Fruit fly (Drosophila melanogaster) whole organism, embryonic: Measurements from ENCODE around the gene CG31867.
A peak's percentile ranks its signal among the peaks of the same experiment; 100 is the strongest.

ENCODE experiments used
- Abd-B ChIP-seq: fragments of 200-800 bp; sonication (Bioruptor generic); optimal IDR thresholded peaks from 2 replicates; lab custom pipeline; 2018; ENCODE audit warnings: missing biosample characterization, mild to moderate bottlenecking, missing genetic modification characterization, moderate library complexity
- C15 ChIP-seq: fragments of 200-800 bp; sonication (Bioruptor generic); IDR thresholded peaks from 3 replicates; pipeline ENCODE4 v1.3.6; 2022; ENCODE audit warnings: missing biosample characterization, missing genetic modification characterization
- CG10267 ChIP-seq: fragments of 200-800 bp; sonication (Bioruptor generic); optimal IDR thresholded peaks from 2 replicates; lab custom pipeline; 2018; ENCODE audit warnings: missing biosample characterization, mild to moderate bottlenecking, missing genetic modification characterization, moderate library complexity
- CG10959 ChIP-seq: fragments of 200-800 bp; sonication (Bioruptor generic); IDR thresholded peaks from 2 replicates; pipeline ENCODE4 v1.3.6; 2022; ENCODE audit warnings: missing biosample characterization, missing genetic modification characterization
- CG11093 ChIP-seq: fragments of 200-800 bp; sonication (Bioruptor generic); IDR thresholded peaks from 3 replicates; pipeline ENCODE4 v1.3.6; 2022; ENCODE audit warnings: missing biosample characterization, missing genetic modification characterization
- CG11695 ChIP-seq: fragments of 200-800 bp; sonication (Bioruptor generic); IDR thresholded peaks from 3 replicates; pipeline ENCODE4 v1.3.6; 2022; ENCODE audit warnings: missing biosample characterization, missing genetic modification characterization
- CG12155 ChIP-seq: fragments of 200-800 bp; sonication (Bioruptor generic); optimal IDR thresholded peaks from 3 replicates; lab custom pipeline; 2016; ENCODE audit warnings: missing biosample characterization, missing genetic modification characterization
- CG14050 ChIP-seq: fragments of 200-800 bp; sonication (Bioruptor generic); IDR thresholded peaks from 3 replicates; pipeline ENCODE4 v1.3.6; 2022; ENCODE audit warnings: missing biosample characterization, missing genetic modification characterization
- CG14667 ChIP-seq: fragments of 200-800 bp; sonication (Bioruptor generic); IDR thresholded peaks from 2 replicates; pipeline ENCODE4 v1.3.6; 2022; ENCODE audit warnings: missing biosample characterization, missing genetic modification characterization
- CG17385 ChIP-seq: fragments of 200-800 bp; sonication (Bioruptor generic); optimal IDR thresholded peaks from 3 replicates; lab custom pipeline; 2018; ENCODE audit warnings: missing biosample characterization, mild to moderate bottlenecking, missing genetic modification characterization
- CG18011 ChIP-seq: fragments of 200-800 bp; sonication (Bioruptor generic); optimal IDR thresholded peaks from 2 replicates; lab custom pipeline; 2017; ENCODE audit warnings: missing biosample characterization, missing genetic modification characterization, mild to moderate bottlenecking, moderate library complexity, missing genotype
- CG18599 ChIP-seq: fragments of 200-800 bp; sonication (Bioruptor generic); optimal IDR thresholded peaks from 3 replicates; lab custom pipeline; 2017; ENCODE audit warnings: missing biosample characterization, missing genetic modification characterization, mild to moderate bottlenecking, moderate library complexity, missing genetic modification reagents
- CG2129 ChIP-seq: fragments of 200-800 bp; sonication (Bioruptor generic); IDR thresholded peaks from 2 replicates; pipeline ENCODE4 v1.3.6; 2022; ENCODE audit warnings: missing biosample characterization, missing genetic modification characterization; ENCODE audit not compliant: partially characterized antibody
- CG31365 ChIP-seq: fragments of 200-800 bp; sonication (Bioruptor generic); optimal IDR thresholded peaks from 2 replicates; lab custom pipeline; 2018; ENCODE audit warnings: missing biosample characterization, mild to moderate bottlenecking, missing genetic modification characterization
- CG32767 ChIP-seq: fragments of 200-800 bp; sonication (Bioruptor generic); IDR thresholded peaks from 2 replicates; pipeline ENCODE4 v1.3.6; 2022; ENCODE audit warnings: missing biosample characterization, missing genetic modification characterization
- CG4707 ChIP-seq: fragments of 200-800 bp; sonication (Bioruptor generic); optimal IDR thresholded peaks from 2 replicates; lab custom pipeline; 2018; ENCODE audit warnings: missing biosample characterization, mild to moderate bottlenecking, missing genetic modification characterization, moderate library complexity
- CG7963 ChIP-seq: fragments of 200-800 bp; sonication (Bioruptor generic); IDR thresholded peaks from 3 replicates; pipeline ENCODE4 v1.3.6; 2022; ENCODE audit warnings: missing biosample characterization, missing genetic modification characterization; ENCODE audit not compliant: partially characterized antibody
- CG8290 ChIP-seq, 3 experiments: fragments of 200-800 bp; sonication (Bioruptor generic); optimal IDR thresholded peaks; 2 replicates each; lab custom pipeline; 2016 to 2019; ENCODE audit warnings: missing biosample characterization in 3 of 3, missing genetic modification characterization in 3 of 3, mild to moderate bottlenecking in 2 of 3, moderate library complexity in 1 of 3
- CG8478 ChIP-seq: fragments of >200 bp; optimal IDR thresholded peaks from 2 replicates; lab custom pipeline; 2018
- Camta ChIP-seq: fragments of 200-800 bp; sonication (Bioruptor generic); optimal IDR thresholded peaks from 2 replicates; lab custom pipeline; 2016; ENCODE audit warnings: missing biosample characterization, missing genetic modification characterization
- Doc2 ChIP-seq: fragments of 200-800 bp; sonication (Bioruptor generic); IDR thresholded peaks from 2 replicates; pipeline ENCODE4 v1.3.6; 2022; ENCODE audit warnings: missing biosample characterization, missing genetic modification characterization
- E2f1 ChIP-seq: fragments of 200-800 bp; sonication (Bioruptor generic); IDR thresholded peaks from 2 replicates; pipeline ENCODE4 v1.3.6; 2022; ENCODE audit warnings: missing biosample characterization, missing genetic modification characterization
- ERR ChIP-seq: fragments of 200-800 bp; sonication (Bioruptor generic); optimal IDR thresholded peaks from 2 replicates; lab custom pipeline; 2016; ENCODE audit warnings: missing biosample characterization, missing genetic modification characterization
- Hsf ChIP-seq: fragments of 200-800 bp; sonication (Bioruptor generic); optimal IDR thresholded peaks from 3 replicates; lab custom pipeline; 2016; ENCODE audit warnings: missing biosample characterization, missing genetic modification characterization
- Opbp ChIP-seq: fragments of 200-800 bp; sonication (Bioruptor generic); IDR thresholded peaks from 3 replicates; pipeline ENCODE4 v1.3.6; 2022; ENCODE audit warnings: missing biosample characterization, missing genetic modification characterization; ENCODE audit not compliant: partially characterized antibody
- Taf1 ChIP-seq: fragments of 200-800 bp; sonication (Bioruptor generic); IDR thresholded peaks from 2 replicates; pipeline ENCODE4 v1.3.6; 2022; ENCODE audit warnings: missing biosample characterization, missing genetic modification characterization
- Usf ChIP-seq: fragments of 200-800 bp; sonication (Bioruptor generic); optimal IDR thresholded peaks from 2 replicates; lab custom pipeline; 2017; ENCODE audit warnings: missing genotype, missing biosample characterization, missing genetic modification characterization
- YL-1 ChIP-seq: fragments of 200-800 bp; sonication (Bioruptor generic); optimal IDR thresholded peaks from 3 replicates; lab custom pipeline; 2017; ENCODE audit warnings: missing biosample characterization, mild to moderate bottlenecking, missing genetic modification characterization
- ap ChIP-seq: fragments of 200-800 bp; sonication (Bioruptor generic); IDR thresholded peaks from 2 replicates; pipeline ENCODE4 v1.3.6; 2022; ENCODE audit warnings: missing biosample characterization, missing genetic modification characterization
- ase ChIP-seq: fragments of 200-800 bp; sonication (Bioruptor generic); IDR thresholded peaks from 3 replicates; pipeline ENCODE4 v1.3.6; 2022; ENCODE audit warnings: missing biosample characterization, missing genetic modification characterization
- ash1 ChIP-seq: fragments of 200-800 bp; sonication (Bioruptor generic); optimal IDR thresholded peaks from 2 replicates; lab custom pipeline; 2018; ENCODE audit warnings: missing biosample characterization, mild to moderate bottlenecking, missing genetic modification characterization
- az2 ChIP-seq: fragments of 200-800 bp; sonication (Bioruptor generic); optimal IDR thresholded peaks from 3 replicates; lab custom pipeline; 2016; ENCODE audit warnings: missing biosample characterization, missing genetic modification characterization
- bsh ChIP-seq, 2 experiments: fragments of 200-800 bp; sonication (Bioruptor generic); optimal IDR thresholded peaks; 2 replicates each; lab custom pipeline; 2017 to 2018; ENCODE audit warnings: mild to moderate bottlenecking in 2 of 2, missing biosample characterization in 2 of 2, missing genetic modification characterization in 2 of 2, moderate library complexity in 1 of 2
- caup ChIP-seq: fragments of 200-800 bp; sonication (Bioruptor generic); optimal IDR thresholded peaks from 3 replicates; lab custom pipeline; 2017; ENCODE audit warnings: missing biosample characterization, mild to moderate bottlenecking, missing genetic modification characterization, moderate library complexity; ENCODE audit not compliant: severe bottlenecking
- crol ChIP-seq: fragments of 200-800 bp; sonication (Bioruptor generic); IDR thresholded peaks from 2 replicates; pipeline ENCODE4 v1.3.6; 2022; ENCODE audit warnings: missing biosample characterization, missing genetic modification characterization
- da ChIP-seq: fragments of 200-800 bp; sonication (Bioruptor generic); optimal IDR thresholded peaks from 2 replicates; lab custom pipeline; 2016; ENCODE audit warnings: missing biosample characterization, missing genetic modification characterization
- emc ChIP-seq: fragments of 200-800 bp; sonication (Bioruptor generic); optimal IDR thresholded peaks from 2 replicates; lab custom pipeline; 2016; ENCODE audit warnings: missing biosample characterization, missing genetic modification characterization
- gem ChIP-seq: fragments of 200-800 bp; sonication (Bioruptor generic); optimal IDR thresholded peaks from 2 replicates; lab custom pipeline; 2019; ENCODE audit warnings: missing biosample characterization, mild to moderate bottlenecking, missing genetic modification characterization, moderate library complexity
- gfzf ChIP-seq: fragments of 200-800 bp; sonication (Bioruptor generic); optimal IDR thresholded peaks from 2 replicates; lab custom pipeline; 2016; ENCODE audit warnings: missing biosample characterization, mild to moderate bottlenecking, missing genetic modification characterization, moderate library complexity
- gt ChIP-seq: fragments of 200-800 bp; sonication (Bioruptor generic); IDR thresholded peaks from 2 replicates; pipeline ENCODE4 v1.3.6; 2022; ENCODE audit warnings: missing biosample characterization, missing genetic modification characterization
- ham ChIP-seq: fragments of 200-800 bp; sonication (Bioruptor generic); IDR thresholded peaks from 2 replicates; pipeline ENCODE4 v1.3.6; 2022; ENCODE audit warnings: missing biosample characterization, missing genetic modification characterization
- kah ChIP-seq: fragments of 200-800 bp; sonication (Bioruptor generic); optimal IDR thresholded peaks from 2 replicates; lab custom pipeline; 2018; ENCODE audit warnings: missing biosample characterization, mild to moderate bottlenecking, missing genetic modification characterization
- lab ChIP-seq: fragments of 200-800 bp; sonication (Bioruptor generic); optimal IDR thresholded peaks from 3 replicates; lab custom pipeline; 2017; ENCODE audit warnings: missing biosample characterization, missing genetic modification characterization, mild to moderate bottlenecking, moderate library complexity, missing genetic modification reagents
- lov ChIP-seq, 2 experiments: fragments of 200-800 bp in 1 of 2; fragments of >200 bp in 1 of 2; sonication (Bioruptor generic) in 1 of 2; IDR thresholded peaks in 1 of 2; optimal IDR thresholded peaks in 1 of 2; 2 replicates in 1 of 2; 3 replicates in 1 of 2; pipeline versions ENCODE4 v1.3.6 to Lab custom; 2017 to 2022; ENCODE audit warnings: missing biosample characterization in 1 of 2, missing genetic modification characterization in 1 of 2
- odd ChIP-seq: fragments of 200-800 bp; sonication (Bioruptor generic); optimal IDR thresholded peaks from 2 replicates; lab custom pipeline; 2017; ENCODE audit warnings: missing biosample characterization, mild to moderate bottlenecking, missing genetic modification characterization
- pfk ChIP-seq: fragments of 200-800 bp; sonication (Bioruptor generic); optimal IDR thresholded peaks from 2 replicates; lab custom pipeline; 2018; ENCODE audit warnings: missing biosample characterization, mild to moderate bottlenecking, missing genetic modification characterization, moderate library complexity
- pnt ChIP-seq: fragments of 200-800 bp; sonication (Bioruptor generic); optimal IDR thresholded peaks from 3 replicates; lab custom pipeline; 2016; ENCODE audit warnings: missing biosample characterization, missing genetic modification characterization
- sens-2 ChIP-seq: fragments of 200-800 bp; sonication (Bioruptor generic); IDR thresholded peaks from 2 replicates; pipeline ENCODE4 v1.3.6; 2022; ENCODE audit warnings: missing biosample characterization, missing genetic modification characterization
- sna ChIP-seq: fragments of 200-800 bp; sonication (Bioruptor generic); IDR thresholded peaks from 2 replicates; pipeline ENCODE4 v1.3.6; 2022; ENCODE audit warnings: missing biosample characterization, missing genetic modification characterization; ENCODE audit not compliant: partially characterized antibody
- zen ChIP-seq: fragments of 200-800 bp; sonication (Bioruptor generic); optimal IDR thresholded peaks from 3 replicates; lab custom pipeline; 2018; ENCODE audit warnings: missing biosample characterization, mild to moderate bottlenecking, missing genetic modification characterization, moderate library complexity

CG31867 gene

dm6 chr2L:11192691-11193090 is 47.5 kb upstream of the CG31867 start (continued):
- TF ChIP-seq C15 (GFP tag; lab: Robert Waterston, UW), result no peak
- TF ChIP-seq sens-2, result peak; percentile 58
- TF ChIP-seq CG18599, result peak; percentile 17
- TF ChIP-seq Taf1 (GFP tag; lab: Robert Waterston, UW), result no peak
- TF ChIP-seq da (GFP tag; lab: Kevin White, UChicago), result no peak
- no peak for TF ChIP-seq CG31365
- TF ChIP-seq Usf (GFP tag; lab: Kevin White, UChicago), result no peak
- no peak for TF ChIP-seq pfk (GFP tag; lab: Kevin White, UChicago)
- peak; percentile 68 for TF ChIP-seq E2f1 (GFP tag; lab: Robert Waterston, UW)
- peak; percentile 38; the same call in 1 of the 2 replicates for TF ChIP-seq CG14667
- no peak for TF ChIP-seq emc (GFP tag; lab: Kevin White, UChicago)
- no peak for TF ChIP-seq ash1 (GFP tag; lab: Kevin White, UChicago)
- peak in 1 of 2 experiments; percentile 91 for TF ChIP-seq bsh (GFP tag; optimal IDR thresholded peaks at IDR 0.05; lab: Kevin White, UChicago)
- TF ChIP-seq CG7963 (GFP tag; lab: Robert Waterston, UW), result no peak
- TF ChIP-seq ase (GFP tag; lab: Robert Waterston, UW), result 0 out of 3 replicates have a peak, but pooled peaks have one; percentile 45
- peak; percentile 37 for TF ChIP-seq CG12155 (GFP tag; lab: Kevin White, UChicago)
- TF ChIP-seq sna (GFP tag; lab: Robert Waterston, UW), result no peak
- TF ChIP-seq odd (GFP tag; lab: Kevin White, UChicago), result no peak
- TF ChIP-seq ap (GFP tag; lab: Robert Waterston, UW), result peak; percentile 55; the same call in 1 of the 2 replicates
- peak; percentile 59 for TF ChIP-seq gt (GFP tag; lab: Robert Waterston, UW)
- peak; percentile 27; the same call in 1 of the 3 replicates for TF ChIP-seq CG14050 (GFP tag; lab: Robert Waterston, UW)
- no peak for TF ChIP-seq CG11695 (GFP tag; lab: Robert Waterston, UW)
- peak; percentile 60 for TF ChIP-seq pnt (GFP tag; lab: Kevin White, UChicago)
- TF ChIP-seq CG8290 (GFP tag; optimal IDR thresholded peaks at IDR 0.05; lab: Kevin White, UChicago), result peak; percentile 18
- TF ChIP-seq CG8290 (tag; optimal IDR thresholded peaks at IDR 0.05; lab: Kevin White, UChicago), result peak in 1 of 2 experiments; percentile 68
- TF ChIP-seq CG17385 (GFP tag; lab: Kevin White, UChicago), result peak; percentile 64
- TF ChIP-seq lov (optimal IDR thresholded peaks at IDR 0.05; lab: Kevin White, UChicago), result no peak
- 0 out of 3 replicates have a peak, but pooled peaks have one; percentile 67 for TF ChIP-seq lov (GFP tag; IDR thresholded peaks at IDR 0.05; lab: Robert Waterston, UW)
- peak; percentile 64 for TF ChIP-seq Hsf
- peak; percentile 36 for TF ChIP-seq CG10267 (tag; lab: Kevin White, UChicago)
- no peak for TF ChIP-seq CG2129
- TF ChIP-seq YL-1 (GFP tag; lab: Kevin White, UChicago), result no peak
- TF ChIP-seq caup (GFP tag; lab: Kevin White, UChicago), result no peak
- TF ChIP-seq CG8478 (lab: Kevin White, UChicago), result no peak
- TF ChIP-seq Opbp (GFP tag; lab: Robert Waterston, UW), result no peak
- no peak for TF ChIP-seq ham
- TF ChIP-seq CG32767 (GFP tag; lab: Robert Waterston, UW), result no peak
- TF ChIP-seq lab (GFP tag; lab: Kevin White, UChicago), result no peak
- TF ChIP-seq gem, result peak; percentile 85
- TF ChIP-seq CG18011, result no peak
- peak; percentile 51 for TF ChIP-seq CG10959 (GFP tag; lab: Robert Waterston, UW)
- no peak for TF ChIP-seq gfzf (GFP tag; lab: Kevin White, UChicago)
- TF ChIP-seq CG4707 (GFP tag; lab: Kevin White, UChicago), result peak; percentile 67
- no peak for TF ChIP-seq Camta
- peak; percentile 65; the same call in 2 of the 3 replicates for TF ChIP-seq CG11093 (GFP tag; lab: Robert Waterston, UW)
- TF ChIP-seq zen (tag; lab: Kevin White, UChicago), result peak; percentile 27
- peak; percentile 78 for TF ChIP-seq az2 (GFP tag; lab: Kevin White, UChicago)
- TF ChIP-seq Abd-B (GFP tag; lab: Kevin White, UChicago), result no peak
- TF ChIP-seq Doc2, result no peak
- no peak for TF ChIP-seq crol (GFP tag; lab: Robert Waterston, UW)
- no peak for TF ChIP-seq kah (GFP tag; lab: Kevin White, UChicago)
- TF ChIP-seq ERR (GFP tag; lab: Kevin White, UChicago), result no peak
